Worm (Caenorhabditis elegans) whole organism, L3 larva: Measurements from ENCODE around the gene F08D12.12.

ENCODE experiments used
- ZK546.5 ChIP-seq: sonication (generic microtip); optimal IDR thresholded peaks from 2 replicates; lab custom pipeline; 2017; ENCODE audit warnings: missing biosample characterization, missing genetic modification characterization
- aly-2 ChIP-seq: fragments of 150-350 bp; optimal IDR thresholded peaks from 2 replicates; lab custom pipeline; 2014; ENCODE audit warnings: missing biosample characterization, missing genetic modification characterization
- ama-1 ChIP-seq: fragments of 150-350 bp; optimal IDR thresholded peaks from 2 replicates; lab custom pipeline; 2018
- ceh-16 ChIP-seq: sonication (generic microtip); optimal IDR thresholded peaks from 2 replicates; lab custom pipeline; 2017; ENCODE audit warnings: missing biosample characterization, missing genetic modification characterization
- ceh-28 ChIP-seq: fragments of 150-350 bp; optimal IDR thresholded peaks from 2 replicates; lab custom pipeline; 2014; ENCODE audit warnings: missing biosample characterization, missing genetic modification reagents, missing genetic modification characterization
- ceh-82 ChIP-seq: fragments of 150-350 bp; optimal IDR thresholded peaks from 2 replicates; lab custom pipeline; 2014; ENCODE audit warnings: missing biosample characterization, missing genetic modification characterization
- ceh-9 ChIP-seq: sonication (generic microtip); optimal IDR thresholded peaks from 2 replicates; lab custom pipeline; 2018; ENCODE audit warnings: missing biosample characterization, missing genetic modification characterization
- egl-27 ChIP-seq: sonication (generic microtip); optimal IDR thresholded peaks from 4 replicates; lab custom pipeline; 2017; ENCODE audit warnings: missing biosample characterization, missing genetic modification reagents, missing genetic modification characterization
- egl-5 ChIP-seq: fragments of 150-350 bp; optimal IDR thresholded peaks from 2 replicates; lab custom pipeline; 2017; ENCODE audit warnings: missing biosample characterization, missing genetic modification reagents, missing genetic modification characterization, inconsistent platforms
- elt-1 ChIP-seq: fragments of 150-350 bp; optimal IDR thresholded peaks from 2 replicates; lab custom pipeline; 2014; ENCODE audit warnings: missing biosample characterization, missing genetic modification characterization
- elt-2 ChIP-seq: sonication (generic microtip); optimal IDR thresholded peaks from 2 replicates; lab custom pipeline; 2016; ENCODE audit warnings: missing genetic modification reagents, mild to moderate bottlenecking, missing genetic modification characterization, missing compliant biosample characterization
- elt-3 ChIP-seq, 3 experiments: fragments of 150-350 bp in 1 of 3; sonication (generic microtip) in 2 of 3; optimal IDR thresholded peaks; 2 replicates in 2 of 3; 4 replicates in 1 of 3; lab custom pipeline; 2014 to 2017; ENCODE audit warnings: missing biosample characterization in 3 of 3, missing genetic modification characterization in 3 of 3
- eor-1 ChIP-seq, 2 experiments: fragments of 150-350 bp; optimal IDR thresholded peaks; 2 replicates each; lab custom pipeline; 2014 to 2018; ENCODE audit warnings: missing biosample characterization in 2 of 2, missing genetic modification characterization in 2 of 2
- fkh-10 ChIP-seq: sonication (generic microtip); optimal IDR thresholded peaks from 2 replicates; lab custom pipeline; 2017; ENCODE audit warnings: missing biosample characterization, missing genetic modification reagents, missing genetic modification characterization
- fkh-2 ChIP-seq: fragments of 150-350 bp; optimal IDR thresholded peaks from 2 replicates; lab custom pipeline; 2014; ENCODE audit warnings: missing biosample characterization, missing genetic modification reagents, missing genetic modification characterization
- fos-1 ChIP-seq: fragments of 150-350 bp; optimal IDR thresholded peaks from 2 replicates; lab custom pipeline; 2014; ENCODE audit warnings: missing biosample characterization, missing genetic modification characterization
- jun-1 ChIP-seq: fragments of 150-350 bp; optimal IDR thresholded peaks from 2 replicates; lab custom pipeline; 2014; ENCODE audit warnings: missing biosample characterization, missing genetic modification reagents, missing genetic modification characterization
- lin-15B ChIP-seq: fragments of 150-350 bp; optimal IDR thresholded peaks from 2 replicates; lab custom pipeline; 2014; ENCODE audit warnings: missing biosample characterization, missing genetic modification characterization
- lin-39 ChIP-seq: fragments of 150-350 bp; optimal IDR thresholded peaks from 2 replicates; lab custom pipeline; 2018; ENCODE audit warnings: missing biosample characterization, missing genetic modification reagents, missing genetic modification characterization
- lsy-12 ChIP-seq: sonication (generic microtip); optimal IDR thresholded peaks from 2 replicates; lab custom pipeline; 2016; ENCODE audit warnings: mild to moderate bottlenecking, missing genetic modification characterization, missing compliant biosample characterization
- mml-1 ChIP-seq: fragments of 150-350 bp; sonication (generic microtip); optimal IDR thresholded peaks from 3 replicates; lab custom pipeline; 2014; ENCODE audit warnings: missing biosample characterization, missing genetic modification characterization
- nfya-1 ChIP-seq: sonication (generic microtip); optimal IDR thresholded peaks from 2 replicates; lab custom pipeline; 2017; ENCODE audit warnings: missing genetic modification characterization, mild to moderate bottlenecking, missing compliant biosample characterization, antibody characterized with exemption, moderate library complexity; ENCODE audit not compliant: insufficient read depth
- nhr-11 ChIP-seq: fragments of 150-350 bp; optimal IDR thresholded peaks from 2 replicates; lab custom pipeline; 2014; ENCODE audit warnings: missing biosample characterization, missing genetic modification characterization
- nhr-12 ChIP-seq: fragments of 150-350 bp; optimal IDR thresholded peaks from 2 replicates; lab custom pipeline; 2014; ENCODE audit warnings: missing biosample characterization, missing genetic modification characterization
- nhr-237 ChIP-seq: fragments of 150-350 bp; optimal IDR thresholded peaks from 2 replicates; lab custom pipeline; 2014; ENCODE audit warnings: missing biosample characterization, missing genetic modification characterization
- nhr-25 ChIP-seq: sonication (generic microtip); optimal IDR thresholded peaks from 2 replicates; lab custom pipeline; 2017; ENCODE audit warnings: missing biosample characterization, missing genetic modification characterization
- nhr-28 ChIP-seq: fragments of 150-350 bp; optimal IDR thresholded peaks from 2 replicates; lab custom pipeline; 2014; ENCODE audit warnings: missing biosample characterization, missing genetic modification characterization
- nhr-43 ChIP-seq: sonication (generic microtip); optimal IDR thresholded peaks from 2 replicates; lab custom pipeline; 2016; ENCODE audit warnings: mild to moderate bottlenecking, missing genetic modification characterization, missing compliant biosample characterization; ENCODE audit not compliant: poor library complexity, severe bottlenecking
- nhr-67 ChIP-seq: fragments of 150-350 bp; optimal IDR thresholded peaks from 2 replicates; lab custom pipeline; 2014; ENCODE audit warnings: missing biosample characterization, missing genetic modification characterization
- nhr-76 ChIP-seq: fragments of 150-350 bp; sonication (generic microtip); optimal IDR thresholded peaks from 5 replicates; lab custom pipeline; 2014; ENCODE audit warnings: missing biosample characterization, missing genetic modification characterization
- pha-4 ChIP-seq: fragments of 150-350 bp; optimal IDR thresholded peaks from 2 replicates; lab custom pipeline; 2014; ENCODE audit warnings: missing biosample characterization, missing genetic modification reagents, missing genetic modification characterization
- pqm-1 ChIP-seq: fragments of 150-350 bp; optimal IDR thresholded peaks from 2 replicates; lab custom pipeline; 2017; ENCODE audit warnings: missing biosample characterization, missing genetic modification characterization, inconsistent platforms
- sea-2 ChIP-seq: fragments of 150-350 bp; sonication (generic microtip); optimal IDR thresholded peaks from 4 replicates; lab custom pipeline; 2014; ENCODE audit warnings: missing biosample characterization, missing genetic modification reagents, missing genetic modification characterization
- skn-1 ChIP-seq: fragments of 150-350 bp; optimal IDR thresholded peaks from 2 replicates; lab custom pipeline; 2014; ENCODE audit warnings: missing biosample characterization, missing genetic modification characterization
- snpc-4 ChIP-seq: fragments of 150-350 bp; optimal IDR thresholded peaks from 2 replicates; lab custom pipeline; 2014; ENCODE audit warnings: missing biosample characterization, missing genetic modification characterization
- unc-39 ChIP-seq: sonication (generic microtip); optimal IDR thresholded peaks from 4 replicates; lab custom pipeline; 2017; ENCODE audit warnings: missing biosample characterization, missing genetic modification characterization
- unc-62 ChIP-seq: fragments of 150-350 bp; sonication (generic microtip); optimal IDR thresholded peaks from 4 replicates; lab custom pipeline; 2014; ENCODE audit warnings: missing biosample characterization, missing genetic modification reagents, missing genetic modification characterization
- zag-1 ChIP-seq: fragments of 150-350 bp; optimal IDR thresholded peaks from 2 replicates; lab custom pipeline; 2014; ENCODE audit warnings: missing biosample characterization, missing genetic modification characterization
- ztf-11 ChIP-seq: fragments of 150-350 bp; optimal IDR thresholded peaks from 2 replicates; lab custom pipeline; 2014; ENCODE audit warnings: missing biosample characterization, missing genetic modification characterization
- ztf-4 ChIP-seq: fragments of 150-350 bp; optimal IDR thresholded peaks from 2 replicates; lab custom pipeline; 2014; ENCODE audit warnings: missing biosample characterization, missing genetic modification characterization

F08D12.12 gene

ce11 chrII:2742251-2742650 is 44.6 kb downstream of the F08D12.12 start, which contains the start of gene T05A8.7:
T05A8.7 (minus strand) TSS chrII:2742351.
- no peak for TF ChIP-seq lin-15B (tag; lab: Kevin White, UChicago)
- TF ChIP-seq pqm-1 (tag; lab: Kevin White, UChicago): no peak
- TF ChIP-seq pha-4 (tag; lab: Kevin White, UChicago): no peak
- TF ChIP-seq nhr-25 (tag; lab: Kevin White, UChicago): no peak
- no peak for TF ChIP-seq mml-1

ce11 chrII:2741405-2741804 is 45.5 kb downstream of the F08D12.12 start:
- TF ChIP-seq lsy-12 (no peak), jun-1 (no peak), aly-2 (tag; lab: Kevin White, UChicago) (no peak), mml-1 (no peak), elt-1 (tag; lab: Kevin White, UChicago) (no peak), ztf-4 (tag; lab: Kevin White, UChicago) (no peak), elt-3 (tag; optimal IDR thresholded peaks at IDR 0.05; lab: Kevin White, UChicago) (no peak), ZK546.5 (no peak), eor-1 (tag; optimal IDR thresholded peaks at IDR 0.05; lab: Kevin White, UChicago) (no peak), ceh-82 (tag; lab: Kevin White, UChicago) (no peak), nhr-11 (no peak), ama-1 (no peak), sea-2 (GFP tag; lab: Kevin White, UChicago) (no peak), unc-39 (no peak), nhr-67 (tag; lab: Kevin White, UChicago) (no peak), nfya-1 (tag; lab: Kevin White, UChicago) (no peak), nhr-76 (tag; lab: Kevin White, UChicago) (no peak), ztf-11 (tag; lab: Kevin White, UChicago) (no peak), snpc-4 (tag; lab: Kevin White, UChicago) (no peak)

- TF ChIP-seq snpc-4 (tag; lab: Kevin White, UChicago) (no peak), nhr-237 (no peak), unc-62 (GFP tag; lab: Kevin White, UChicago) (no peak), elt-3 (tag; optimal IDR thresholded peaks at IDR 0.05; lab: Kevin White, UChicago) (no peak), egl-27 (no peak), skn-1 (tag; lab: Kevin White, UChicago) (no peak), ceh-16 (tag; lab: Kevin White, UChicago) (no peak), elt-2 (tag; lab: Kevin White, UChicago) (no peak), aly-2 (tag; lab: Kevin White, UChicago) (no peak), fkh-2 (tag; lab: Kevin White, UChicago) (no peak), egl-5 (tag; lab: Kevin White, UChicago) (no peak), ceh-28 (tag; lab: Kevin White, UChicago) (no peak), lsy-12 (no peak), nhr-28 (no peak), nhr-12 (no peak), jun-1 (no peak), ztf-4 (tag; lab: Kevin White, UChicago) (no peak), sea-2 (GFP tag; lab: Kevin White, UChicago) (no peak)
These were observed 47.3 kb downstream of the F08D12.12 start, which contains the start of gene T05A8.6 for ce11 chrII:2739619-2740018. T05A8.6 (minus strand) TSS chrII:2739719.

- TF ChIP-seq nhr-25 (tag; lab: Kevin White, UChicago) (no peak), egl-5 (tag; lab: Kevin White, UChicago) (no peak), jun-1 (no peak), unc-39 (no peak), fos-1 (tag; lab: Kevin White, UChicago) (no peak), mml-1 (no peak), zag-1 (tag; lab: Kevin White, UChicago) (no peak), lsy-12 (no peak)
These were observed 49.9 kb downstream of the F08D12.12 start for ce11 chrII:2736938-2737337.

DNA sequence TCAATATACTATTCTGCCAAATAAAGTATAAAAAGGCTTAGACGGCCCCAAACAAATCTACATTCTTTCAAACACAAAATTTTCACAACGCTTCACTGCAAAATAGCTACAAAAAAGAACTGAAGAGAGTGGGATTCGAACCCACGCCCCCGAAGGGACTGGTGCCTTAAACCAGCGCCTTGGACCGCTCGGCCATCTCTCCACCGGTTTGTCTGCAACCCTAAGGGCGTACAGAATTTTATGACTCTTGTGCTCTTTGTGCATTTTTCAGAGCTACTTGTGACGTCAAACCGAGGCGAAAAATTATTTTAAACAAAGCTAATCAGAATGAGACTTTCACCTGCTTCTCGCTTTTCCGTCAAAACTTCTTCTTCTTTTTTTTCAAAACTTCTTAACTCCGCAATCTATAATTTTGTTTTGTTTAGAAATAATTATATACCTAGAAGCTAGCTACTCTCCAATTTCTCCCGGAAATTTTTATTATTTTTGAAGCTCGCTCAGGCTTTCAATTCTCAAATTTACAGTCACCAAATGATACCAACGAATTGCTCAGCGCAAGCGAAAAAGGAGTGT is 50.6 kb downstream of the F08D12.12 start, which contains the start of gene T05A8.8:
Gene T05A8.8 (plus strand): TSS at position 523 of the 573 bp plus-strand sequence.
- TF ChIP-seq lin-15B (tag; lab: Kevin White, UChicago) (no peak), aly-2 (tag; lab: Kevin White, UChicago) (no peak), unc-39 (no peak), nhr-43 (no peak), nhr-76 (tag; lab: Kevin White, UChicago) (no peak), ceh-9 (tag; lab: Kevin White, UChicago) (no peak), lin-39 (tag; lab: Kevin White, UChicago) (no peak), ztf-11 (tag; lab: Kevin White, UChicago) (no peak), fkh-10 (no peak)
